Worm (Caenorhabditis elegans) whole organism, L4/young adult: Measurements from ENCODE around the gene B0546.5.

ENCODE experiments used
- W03F9.2 ChIP-seq: fragments of 150-350 bp; optimal IDR thresholded peaks from 2 replicates; lab custom pipeline; 2014; ENCODE audit warnings: missing biosample characterization, missing genetic modification characterization
- dao-5 ChIP-seq: sonication (generic microtip); optimal IDR thresholded peaks from 2 replicates; lab custom pipeline; 2016; ENCODE audit warnings: missing genotype, missing genetic modification characterization, moderate library complexity, missing compliant biosample characterization
- him-1 ChIP-seq: sonication (generic microtip); optimal IDR thresholded peaks from 2 replicates; lab custom pipeline; 2016; ENCODE audit warnings: missing genotype, missing genetic modification reagents, missing genetic modification characterization, missing compliant biosample characterization

- TF ChIP-seq him-1 (tag; lab: Kevin White, UChicago) (no peak), W03F9.2 (tag; lab: Kevin White, UChicago) (no peak), dao-5 (tag; lab: Kevin White, UChicago) (no peak)
Observed at ce11 chrIV:3384047-3384446, 5.9 kb downstream of the B0546.5 start, which contains the start of gene B0546.4.
